Fruit fly (Drosophila melanogaster): ENCODE measurements around the gene Cyp6d5.
A peak's percentile ranks its signal among the peaks of the same experiment; 100 is the strongest.

The Cyp6d5 gene

DNA sequence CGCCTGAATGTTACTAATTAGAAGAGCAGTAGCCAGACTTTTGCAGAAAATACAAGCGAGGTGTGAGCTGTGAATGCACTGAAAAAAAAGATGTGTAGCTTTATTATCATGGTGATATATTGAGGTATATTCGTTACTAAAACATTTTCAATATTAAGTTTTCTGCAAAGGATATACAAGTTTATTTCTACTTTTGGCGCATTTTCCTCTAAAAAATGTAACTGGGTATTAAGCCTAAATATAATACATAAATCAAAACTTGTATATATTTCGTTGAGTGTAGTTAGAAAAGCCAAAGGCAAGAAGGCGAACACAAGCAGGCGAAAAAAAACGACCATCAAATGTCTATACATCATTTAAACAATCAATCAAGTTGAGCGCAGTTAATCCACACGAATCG is 12.6 kb downstream of the Cyp6d5 start (continued):
- TF ChIP-seq ssp (GFP tag; IDR thresholded peaks at IDR 0.05) = no peak
- no peak for TF ChIP-seq E2f1 (GFP tag; IDR thresholded peaks at IDR 0.05)
- TF ChIP-seq hbn (GFP tag; IDR thresholded peaks at IDR 0.05; ENCODE audit: partially characterized antibody) = no peak
- no peak for TF ChIP-seq bcd (GFP tag; optimal IDR thresholded peaks at IDR 0.05)
- no peak for TF ChIP-seq chinmo (GFP tag; IDR thresholded peaks at IDR 0.05; ENCODE audit: partially characterized antibody)
- peak; percentile 31 for TF ChIP-seq CG14710 (tag; optimal IDR thresholded peaks at IDR 0.05)
- TF ChIP-seq CG14050 (GFP tag; IDR thresholded peaks at IDR 0.05) = no peak
- TF ChIP-seq pum (GFP tag; optimal IDR thresholded peaks at IDR 0.05) = no peak
- TF ChIP-seq Dad (GFP tag; optimal IDR thresholded peaks at IDR 0.05) = no peak
- no peak for TF ChIP-seq Myb (GFP tag; optimal IDR thresholded peaks at IDR 0.05)
- no peak for TF ChIP-seq Dip2 (GFP tag; IDR thresholded peaks at IDR 0.05)
- TF ChIP-seq CG9437 (GFP tag; optimal IDR thresholded peaks at IDR 0.05) = no peak
- TF ChIP-seq HLH54F (GFP tag; optimal IDR thresholded peaks at IDR 0.05) = no peak
- no peak for TF ChIP-seq Lim3 (GFP tag; IDR thresholded peaks at IDR 0.05)
- no peak for TF ChIP-seq ash1 (GFP tag; optimal IDR thresholded peaks at IDR 0.05)
- TF ChIP-seq bigmax (GFP tag; optimal IDR thresholded peaks at IDR 0.05) = no peak
- TF ChIP-seq CG18619 (GFP tag; optimal IDR thresholded peaks at IDR 0.05) = no peak
- no peak for TF ChIP-seq dan (GFP tag; IDR thresholded peaks at IDR 0.05)
- TF ChIP-seq Kr (GFP tag; optimal IDR thresholded peaks at IDR 0.05) = no peak
- no peak for TF ChIP-seq CG5245 (GFP tag; optimal IDR thresholded peaks at IDR 0.05)
- TF ChIP-seq HmgD (GFP tag; optimal IDR thresholded peaks at IDR 0.05) = no peak
- TF ChIP-seq Blimp-1 (GFP tag; optimal IDR thresholded peaks at IDR 0.05) = peak; percentile 49
- TF ChIP-seq kay (GFP tag; optimal IDR thresholded peaks at IDR 0.05) = no peak
- TF ChIP-seq CG16815 (GFP tag; optimal IDR thresholded peaks at IDR 0.05) = no peak
- TF ChIP-seq CG10979 (tag; optimal IDR thresholded peaks at IDR 0.05) = peak; percentile 39
- no peak for TF ChIP-seq HLHmδ (GFP tag; optimal IDR thresholded peaks at IDR 0.05)
- 0 out of 2 replicates have a peak, but pooled peaks have one; percentile 24 for TF ChIP-seq CG1024 (GFP tag; IDR thresholded peaks at IDR 0.05)
- TF ChIP-seq BtbVII (GFP tag; optimal IDR thresholded peaks at IDR 0.05) = peak; percentile 18
- no peak for TF ChIP-seq br (optimal IDR thresholded peaks at IDR 0.05)
- TF ChIP-seq CG7372 (GFP tag; IDR thresholded peaks at IDR 0.05) = no peak
- no peak for TF ChIP-seq vfl (GFP tag; optimal IDR thresholded peaks at IDR 0.05)
- no peak for TF ChIP-seq tgo (GFP tag; IDR thresholded peaks at IDR 0.05)
- no peak for TF ChIP-seq dimm (GFP tag; IDR thresholded peaks at IDR 0.05)
- no peak for TF ChIP-seq C15 (GFP tag; IDR thresholded peaks at IDR 0.05)
- TF ChIP-seq Asciz (GFP tag; optimal IDR thresholded peaks at IDR 0.05) = no peak
- TF ChIP-seq Taf1 (GFP tag; IDR thresholded peaks at IDR 0.05) = no peak
- no peak for TF ChIP-seq tio (GFP tag; optimal IDR thresholded peaks at IDR 0.05)
- no peak for TF ChIP-seq zen (tag; optimal IDR thresholded peaks at IDR 0.05)
- no peak for TF ChIP-seq Dref (GFP tag; IDR thresholded peaks at IDR 0.05)
- TF ChIP-seq jing (GFP tag; optimal IDR thresholded peaks at IDR 0.05) = no peak
- TF ChIP-seq CG6254 (GFP tag; optimal IDR thresholded peaks at IDR 0.05) = peak; percentile 6
- TF ChIP-seq CG10147 (GFP tag; optimal IDR thresholded peaks at IDR 0.05) = peak; percentile 26
- TF ChIP-seq Hr78 (GFP tag; optimal IDR thresholded peaks at IDR 0.05) = no peak
- TF ChIP-seq nau (GFP tag; optimal IDR thresholded peaks at IDR 0.05) = no peak
- TF ChIP-seq CG34224 (GFP tag; IDR thresholded peaks at IDR 0.05; ENCODE audit: partially characterized antibody) = no peak
- TF ChIP-seq CTCF (GFP tag; optimal IDR thresholded peaks at IDR 0.05) = no peak
- peak in 1 of 2 experiments; percentile 42 for TF ChIP-seq Hr51 (GFP tag; optimal IDR thresholded peaks at IDR 0.05)
- no peak for TF ChIP-seq dmrt11E (tag; optimal IDR thresholded peaks at IDR 0.05)
- TF ChIP-seq CG12236 (GFP tag; optimal IDR thresholded peaks at IDR 0.05) = no peak
- TF ChIP-seq pros (GFP tag; optimal IDR thresholded peaks at IDR 0.05) = no peak
- TF ChIP-seq CG11723 (GFP tag; optimal IDR thresholded peaks at IDR 0.05) = no peak
- TF ChIP-seq CG11456 (GFP tag; IDR thresholded peaks at IDR 0.05) = no peak

Measured in whole organism, embryonic.